Worm (Caenorhabditis elegans) whole organism, late embryonic: ENCODE measurements around the gene F09C12.8.

Experiments
- F13H6.1 ChIP-seq: sonication (generic microtip); optimal IDR thresholded peaks from 2 replicates; lab custom pipeline; 2016; ENCODE audit warnings: missing genetic modification characterization, missing compliant biosample characterization
- K02D7.2 ChIP-seq: sonication (generic microtip); optimal IDR thresholded peaks from 2 replicates; lab custom pipeline; 2017; ENCODE audit warnings: mild to moderate bottlenecking, missing genetic modification characterization, missing compliant biosample characterization
- Y22D7AL.16 ChIP-seq: sonication (generic microtip); optimal IDR thresholded peaks from 2 replicates; lab custom pipeline; 2016; ENCODE audit warnings: missing genetic modification characterization, missing compliant biosample characterization
- ceh-9 ChIP-seq: sonication (generic microtip); optimal IDR thresholded peaks from 2 replicates; lab custom pipeline; 2016; ENCODE audit warnings: mild to moderate bottlenecking, missing genetic modification characterization, inconsistent platforms, missing compliant biosample characterization
- fax-1 ChIP-seq: sonication (generic microtip); optimal IDR thresholded peaks from 2 replicates; lab custom pipeline; 2016; ENCODE audit warnings: missing genotype, missing genetic modification characterization, missing compliant biosample characterization
- fkh-6 ChIP-seq: sonication (generic microtip); optimal IDR thresholded peaks from 2 replicates; lab custom pipeline; 2016; ENCODE audit warnings: missing genetic modification characterization, missing compliant biosample characterization
- gmeb-2 ChIP-seq: sonication (generic microtip); optimal IDR thresholded peaks from 2 replicates; lab custom pipeline; 2016; ENCODE audit warnings: missing genetic modification characterization, inconsistent platforms, missing compliant biosample characterization
- hlh-13 ChIP-seq: fragments of 200-800 bp; sonication (Bioruptor generic); optimal IDR thresholded peaks from 2 replicates; lab custom pipeline; 2018; ENCODE audit warnings: mild to moderate bottlenecking, missing genetic modification characterization, missing compliant biosample characterization
- lim-6 ChIP-seq: sonication (generic microtip); optimal IDR thresholded peaks from 2 replicates; lab custom pipeline; 2016; ENCODE audit warnings: missing genetic modification characterization, missing compliant biosample characterization
- sox-4 ChIP-seq: sonication (generic microtip); optimal IDR thresholded peaks from 2 replicates; lab custom pipeline; 2017; ENCODE audit warnings: mild to moderate bottlenecking, missing genetic modification characterization, inconsistent platforms, missing compliant biosample characterization
- tbx-2 ChIP-seq: sonication (generic microtip); optimal IDR thresholded peaks from 2 replicates; lab custom pipeline; 2016; ENCODE audit warnings: missing genetic modification characterization, missing compliant biosample characterization
- unc-3 ChIP-seq, 2 experiments: fragments of 200-800 bp in 1 of 2; sonication (Bioruptor generic) in 1 of 2; sonication (generic microtip) in 1 of 2; conservative IDR thresholded peaks in 1 of 2; optimal IDR thresholded peaks in 1 of 2; 2 replicates each; pipeline versions ENCODE4 v1.3.6 to Lab custom; 2016 to 2022; ENCODE audit warnings: missing compliant biosample characterization in 2 of 2, missing genetic modification characterization in 2 of 2, missing genetic modification reagents in 1 of 2

- TF ChIP-seq Y22D7AL.16 (tag; lab: Kevin White, UChicago) = no peak
- TF ChIP-seq tbx-2 (tag; lab: Kevin White, UChicago) = no peak
- TF ChIP-seq lim-6 = no peak
- no peak for TF ChIP-seq K02D7.2
- TF ChIP-seq ceh-9 (tag; lab: Kevin White, UChicago) = no peak
- TF ChIP-seq fax-1 (tag; lab: Kevin White, UChicago) = no peak
- no peak for TF ChIP-seq sox-4 (tag; lab: Kevin White, UChicago)
- TF ChIP-seq fkh-6 (tag; lab: Kevin White, UChicago) = no peak
- no peak for TF ChIP-seq unc-3 (GFP tag; conservative IDR thresholded peaks at IDR 0.05; lab: Robert Waterston, UW)
- TF ChIP-seq unc-3 (tag; optimal IDR thresholded peaks at IDR 0.05; lab: Kevin White, UChicago) = no peak
- no peak for TF ChIP-seq gmeb-2 (tag; lab: Kevin White, UChicago)
- no peak for TF ChIP-seq hlh-13 (GFP tag; lab: Kevin White, UChicago)
- no peak for TF ChIP-seq F13H6.1
These were observed 28.0 kb upstream of the F09C12.8 start for ce11 chrII:5084225-5084624.
